Fruit fly (Drosophila melanogaster) whole organism, prepupa: ENCODE measurements around the gene Rexo5.

Source experiments
- CG10631 ChIP-seq: fragments of 200-800 bp; sonication (Bioruptor generic); optimal IDR thresholded peaks from 2 replicates; lab custom pipeline; 2016; ENCODE audit warnings: missing biosample characterization, missing genetic modification characterization
- CG11294 ChIP-seq: fragments of 200-800 bp; sonication (Bioruptor generic); IDR thresholded peaks from 2 replicates; pipeline ENCODE4 v1.3.6; 2022; ENCODE audit warnings: missing biosample characterization, missing genetic modification characterization
- CG11762 ChIP-seq: fragments of 200-800 bp; sonication (Bioruptor generic); optimal IDR thresholded peaks from 3 replicates; lab custom pipeline; 2016; ENCODE audit warnings: missing biosample characterization, missing genetic modification characterization; ENCODE audit not compliant: insufficient read depth
- CG15336 ChIP-seq: fragments of 200-800 bp; sonication (Bioruptor generic); IDR thresholded peaks from 2 replicates; pipeline ENCODE4 v1.3.6; 2022; ENCODE audit warnings: missing biosample characterization, missing genetic modification characterization
- CG1621 ChIP-seq: fragments of 200-800 bp; sonication (Bioruptor generic); optimal IDR thresholded peaks from 3 replicates; lab custom pipeline; 2018; ENCODE audit warnings: missing biosample characterization, mild to moderate bottlenecking, missing genetic modification characterization
- CG31627 ChIP-seq: fragments of 200-800 bp; sonication (Bioruptor generic); optimal IDR thresholded peaks from 3 replicates; lab custom pipeline; 2016; ENCODE audit warnings: missing biosample characterization, missing genetic modification characterization
- CG32006 ChIP-seq: fragments of 200-800 bp; sonication (Bioruptor generic); optimal IDR thresholded peaks from 3 replicates; lab custom pipeline; 2017; ENCODE audit warnings: missing biosample characterization, mild to moderate bottlenecking, missing genetic modification characterization
- CG34406 ChIP-seq: fragments of 200-800 bp; sonication (Bioruptor generic); optimal IDR thresholded peaks from 3 replicates; lab custom pipeline; 2016; ENCODE audit warnings: missing biosample characterization, missing genetic modification characterization
- CG4318 ChIP-seq: fragments of 200-800 bp; sonication (Bioruptor generic); optimal IDR thresholded peaks from 3 replicates; lab custom pipeline; 2017; ENCODE audit warnings: missing biosample characterization, mild to moderate bottlenecking, missing genetic modification characterization
- CG6163 ChIP-seq: fragments of 200-800 bp; sonication (Bioruptor generic); IDR thresholded peaks from 3 replicates; pipeline ENCODE4 v1.3.6; 2022; ENCODE audit warnings: missing biosample characterization, missing genetic modification characterization
- CG6808 ChIP-seq: fragments of 200-800 bp; sonication (Bioruptor generic); optimal IDR thresholded peaks from 3 replicates; lab custom pipeline; 2017; ENCODE audit warnings: missing biosample characterization, missing genetic modification characterization, mild to moderate bottlenecking, moderate library complexity, missing genetic modification reagents
- CG8119 ChIP-seq: fragments of 200-800 bp; sonication (Bioruptor generic); IDR thresholded peaks from 3 replicates; pipeline ENCODE4 v1.3.6; 2022; ENCODE audit warnings: missing biosample characterization, missing genetic modification characterization
- Eip78C ChIP-seq: fragments of 200-800 bp; sonication (Bioruptor generic); peaks from one replicate; lab custom pipeline; 2016; ENCODE audit warnings: missing biosample characterization, missing genetic modification characterization
- Ets21C ChIP-seq: fragments of 200-800 bp; sonication (Bioruptor generic); optimal IDR thresholded peaks from 3 replicates; lab custom pipeline; 2016; ENCODE audit warnings: missing biosample characterization, missing genetic modification characterization
- Ets96B ChIP-seq: fragments of 200-800 bp; optimal IDR thresholded peaks from 2 replicates; lab custom pipeline; 2019; ENCODE audit warnings: missing biosample characterization, mild to moderate bottlenecking, missing genetic modification characterization, moderate library complexity
- Gug ChIP-seq: fragments of 200-800 bp; sonication (Bioruptor generic); IDR thresholded peaks from 2 replicates; pipeline ENCODE4 v1.3.6; 2022; ENCODE audit warnings: missing biosample characterization, missing genetic modification characterization
- Hr4 ChIP-seq: fragments of 200-800 bp; sonication (Bioruptor generic); optimal IDR thresholded peaks from 3 replicates; lab custom pipeline; 2016; ENCODE audit warnings: missing biosample characterization, missing genetic modification characterization
- Lpt ChIP-seq: fragments of 200-800 bp; sonication (Bioruptor generic); optimal IDR thresholded peaks from 3 replicates; lab custom pipeline; 2016; ENCODE audit warnings: missing biosample characterization, missing genetic modification characterization
- OdsH ChIP-seq: fragments of 200-800 bp; sonication (Bioruptor generic); optimal IDR thresholded peaks from 3 replicates; lab custom pipeline; 2016; ENCODE audit warnings: missing biosample characterization, missing genetic modification characterization
- Smox ChIP-seq: fragments of 200-800 bp; sonication (Bioruptor generic); optimal IDR thresholded peaks from 3 replicates; lab custom pipeline; 2016; ENCODE audit warnings: missing biosample characterization, missing genetic modification characterization
- Sox102F ChIP-seq: fragments of 200-800 bp; sonication (Bioruptor generic); optimal IDR thresholded peaks from 2 replicates; lab custom pipeline; 2016; ENCODE audit warnings: missing biosample characterization, mild to moderate bottlenecking, missing genetic modification characterization
- Sox14 ChIP-seq: fragments of 200-800 bp; sonication (Bioruptor generic); optimal IDR thresholded peaks from 3 replicates; lab custom pipeline; 2016; ENCODE audit warnings: missing biosample characterization, missing genetic modification characterization
- Sox15 ChIP-seq: fragments of 200-800 bp; sonication (Bioruptor generic); optimal IDR thresholded peaks from 3 replicates; lab custom pipeline; 2016; ENCODE audit warnings: missing biosample characterization, missing genetic modification characterization
- achi ChIP-seq: fragments of 200-800 bp; sonication (Bioruptor generic); optimal IDR thresholded peaks from 3 replicates; lab custom pipeline; 2016; ENCODE audit warnings: missing biosample characterization, missing genetic modification characterization
- acj6 ChIP-seq: fragments of 200-800 bp; sonication (Bioruptor generic); optimal IDR thresholded peaks from 3 replicates; lab custom pipeline; 2016; ENCODE audit warnings: missing biosample characterization, missing genetic modification characterization
- dac ChIP-seq: fragments of 200-800 bp; sonication (Bioruptor generic); optimal IDR thresholded peaks from 2 replicates; lab custom pipeline; 2017; ENCODE audit warnings: missing biosample characterization, mild to moderate bottlenecking, missing genetic modification characterization
- dsx ChIP-seq: fragments of 200-800 bp; optimal IDR thresholded peaks from 3 replicates; lab custom pipeline; 2019; ENCODE audit warnings: missing biosample characterization, mild to moderate bottlenecking, missing genetic modification characterization, moderate library complexity; ENCODE audit not compliant: poor library complexity, severe bottlenecking
- eg ChIP-seq: fragments of 200-800 bp; sonication (Bioruptor generic); IDR thresholded peaks from 3 replicates; pipeline ENCODE4 v1.3.6; 2022; ENCODE audit warnings: missing biosample characterization, missing genetic modification characterization
- esn ChIP-seq: fragments of 200-800 bp; sonication (Bioruptor generic); optimal IDR thresholded peaks from 2 replicates; lab custom pipeline; 2016; ENCODE audit warnings: missing biosample characterization, mild to moderate bottlenecking, missing genetic modification characterization, moderate library complexity
- fkh ChIP-seq: fragments of 200-800 bp; sonication (Bioruptor generic); optimal IDR thresholded peaks from 3 replicates; lab custom pipeline; 2017; ENCODE audit warnings: missing biosample characterization, mild to moderate bottlenecking, missing genetic modification characterization, moderate library complexity
- net ChIP-seq: fragments of 200-800 bp; sonication (Bioruptor generic); optimal IDR thresholded peaks from 3 replicates; lab custom pipeline; 2016; ENCODE audit warnings: missing biosample characterization, missing genetic modification characterization
- spab ChIP-seq: fragments of 200-800 bp; sonication (Bioruptor generic); optimal IDR thresholded peaks from 2 replicates; lab custom pipeline; 2017; ENCODE audit warnings: missing biosample characterization, mild to moderate bottlenecking, missing genetic modification characterization, missing genetic modification reagents
- svp ChIP-seq: fragments of 200-800 bp; sonication (Bioruptor generic); peaks from one replicate; lab custom pipeline; 2016; ENCODE audit warnings: missing biosample characterization, missing genetic modification characterization
- topi ChIP-seq: fragments of 200-800 bp; sonication (Bioruptor generic); optimal IDR thresholded peaks from 3 replicates; lab custom pipeline; 2016; ENCODE audit warnings: missing biosample characterization, missing genetic modification characterization

Gene Rexo5

dm6 chr3L:6576709-6577108 lies 26.8 kb upstream of the Rexo5 start (continued):
- TF ChIP-seq net (GFP tag; lab: Kevin White, UChicago) (peak; percentile 65), spab (GFP tag; lab: Kevin White, UChicago) (peak; percentile 67), Ets21C (GFP tag; lab: Kevin White, UChicago) (peak; percentile 10), topi (GFP tag; lab: Kevin White, UChicago) (peak; percentile 55), fkh (GFP tag; lab: Kevin White, UChicago) (no peak), CG1621 (tag; lab: Kevin White, UChicago) (peak; percentile 43), Sox14 (peak; percentile 59), OdsH (GFP tag; lab: Kevin White, UChicago) (peak; percentile 71), eg (GFP tag; lab: Robert Waterston, UW) (peak; percentile 76), CG11294 (GFP tag; lab: Robert Waterston, UW) (peak; percentile 38; the same call in 1 of the 2 replicates), Ets96B (peak; percentile 61)

DNA sequence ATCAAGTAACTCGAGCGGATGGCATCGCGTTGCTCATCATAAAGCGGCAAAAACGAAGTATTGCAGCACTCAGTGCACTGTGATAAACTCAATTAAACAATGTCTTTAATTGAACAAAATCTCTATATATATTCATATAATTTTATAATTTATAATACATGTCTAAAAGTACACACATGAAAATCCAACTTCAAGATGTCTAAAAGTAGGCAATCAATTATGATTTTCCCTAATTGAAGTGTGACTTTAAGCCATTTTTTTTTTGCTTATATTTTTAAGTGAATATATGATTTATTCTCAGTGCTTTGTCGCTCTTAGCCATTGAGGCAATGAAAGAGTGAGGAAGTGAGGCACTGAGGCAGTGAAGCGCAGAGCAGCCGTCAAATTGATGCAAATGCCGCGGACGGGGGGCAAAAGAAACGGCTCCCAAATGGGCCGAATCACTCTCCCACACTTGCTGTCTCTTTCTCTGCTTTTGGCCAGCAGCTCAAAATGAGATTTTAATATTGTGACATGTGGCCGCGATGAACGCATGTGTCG lies 26.1 kb upstream of the Rexo5 start:
- TF ChIP-seq acj6, result peak; percentile 42
- no peak for TF ChIP-seq Smox
- TF ChIP-seq CG1621 (tag; lab: Kevin White, UChicago), result no peak
- peak; percentile 34 for TF ChIP-seq achi
- 0 out of 3 replicates have a peak, but pooled peaks have one; percentile 26 for TF ChIP-seq CG8119 (GFP tag; lab: Robert Waterston, UW)
- no peak for TF ChIP-seq CG11762 (GFP tag; lab: Kevin White, UChicago)
- no peak for TF ChIP-seq CG6163 (GFP tag; lab: Robert Waterston, UW)
- TF ChIP-seq topi (GFP tag; lab: Kevin White, UChicago), result peak; percentile 1
- peak; percentile 56 for TF ChIP-seq OdsH (GFP tag; lab: Kevin White, UChicago)
- no peak for TF ChIP-seq Sox15 (GFP tag; lab: Kevin White, UChicago)
- TF ChIP-seq dsx (GFP tag; lab: Kevin White, UChicago), result no peak
- peak; percentile 12 for TF ChIP-seq CG32006
- TF ChIP-seq Gug, result no peak
- TF ChIP-seq esn (GFP tag; lab: Kevin White, UChicago), result no peak
- no peak for TF ChIP-seq fkh (GFP tag; lab: Kevin White, UChicago)
- no peak for TF ChIP-seq Lpt
- no peak for TF ChIP-seq CG6808 (GFP tag; lab: Kevin White, UChicago)
- peak; percentile 6 for TF ChIP-seq Hr4 (GFP tag; lab: Kevin White, UChicago)
- TF ChIP-seq dac, result no peak
- TF ChIP-seq svp (GFP tag; lab: Kevin White, UChicago), result peak; percentile 27
- peak; percentile 69 for TF ChIP-seq Eip78C (GFP tag; lab: Kevin White, UChicago)
- TF ChIP-seq CG34406 (GFP tag; lab: Kevin White, UChicago), result peak; percentile 16
- TF ChIP-seq Sox102F, result no peak
- no peak for TF ChIP-seq CG10631 (GFP tag; lab: Kevin White, UChicago)
- no peak for TF ChIP-seq Sox14
- no peak for TF ChIP-seq Ets21C (GFP tag; lab: Kevin White, UChicago)
- TF ChIP-seq net (GFP tag; lab: Kevin White, UChicago), result peak; percentile 16

dm6 chr3L:6589429-6590062 lies 13.9 kb upstream of the Rexo5 start, which contains the start of gene jv:
jv (minus strand) TSS chr3L:6589479.
- TF ChIP-seq eg (GFP tag; lab: Robert Waterston, UW) (peak; percentile 81; the same call in 2 of the 3 replicates), CG4318 (GFP tag; lab: Kevin White, UChicago) (peak; percentile 35), OdsH (GFP tag; lab: Kevin White, UChicago) (no peak), CG1621 (tag; lab: Kevin White, UChicago) (no peak), CG8119 (GFP tag; lab: Robert Waterston, UW) (peak; percentile 65), Gug (peak; percentile 63), CG31627 (GFP tag; lab: Kevin White, UChicago) (no peak), CG15336 (GFP tag; lab: Robert Waterston, UW) (peak; percentile 76), Hr4 (GFP tag; lab: Kevin White, UChicago) (peak; percentile 36), CG34406 (GFP tag; lab: Kevin White, UChicago) (no peak), achi (peak; percentile 29), dac (no peak), Ets21C (GFP tag; lab: Kevin White, UChicago) (no peak), CG10631 (GFP tag; lab: Kevin White, UChicago) (peak; percentile 17)
